Worm (Caenorhabditis elegans) whole organism, L2 larva: ENCODE measurements around the gene ugt-13.

ENCODE experiments used
- C34F6.9 ChIP-seq: fragments of 150-350 bp; optimal IDR thresholded peaks from 2 replicates; lab custom pipeline; 2014; ENCODE audit warnings: missing biosample characterization, missing genetic modification characterization
- F13H6.1 ChIP-seq: sonication (generic microtip); optimal IDR thresholded peaks from 2 replicates; lab custom pipeline; 2016; ENCODE audit warnings: missing genetic modification characterization, missing compliant biosample characterization
- R02D3.7 ChIP-seq: fragments of 150-350 bp; optimal IDR thresholded peaks from 2 replicates; lab custom pipeline; 2014; ENCODE audit warnings: missing biosample characterization, missing genetic modification characterization
- ZK546.5 ChIP-seq: sonication (generic microtip); optimal IDR thresholded peaks from 2 replicates; lab custom pipeline; 2017; ENCODE audit warnings: missing biosample characterization, missing genetic modification characterization
- aly-2 ChIP-seq: fragments of 150-350 bp; optimal IDR thresholded peaks from 2 replicates; lab custom pipeline; 2014; ENCODE audit warnings: missing biosample characterization, missing genetic modification characterization
- blmp-1 ChIP-seq: sonication (generic microtip); optimal IDR thresholded peaks from 2 replicates; lab custom pipeline; 2017; ENCODE audit warnings: missing genetic modification characterization, mild to moderate bottlenecking, missing compliant biosample characterization, antibody characterized with exemption, moderate library complexity; ENCODE audit not compliant: insufficient read depth
- crh-2 ChIP-seq: sonication (generic microtip); optimal IDR thresholded peaks from 2 replicates; lab custom pipeline; 2017; ENCODE audit warnings: missing biosample characterization, missing genetic modification characterization
- dmd-4 ChIP-seq: sonication (generic microtip); optimal IDR thresholded peaks from 2 replicates; lab custom pipeline; 2017; ENCODE audit warnings: missing biosample characterization, missing genetic modification characterization
- egl-27 ChIP-seq: sonication (generic microtip); optimal IDR thresholded peaks from 3 replicates; lab custom pipeline; 2017; ENCODE audit warnings: missing biosample characterization, missing genetic modification reagents, missing genetic modification characterization
- elt-1 ChIP-seq: fragments of 150-350 bp; optimal IDR thresholded peaks from 2 replicates; lab custom pipeline; 2014; ENCODE audit warnings: missing biosample characterization, missing genetic modification characterization
- elt-3 ChIP-seq: sonication (generic microtip); optimal IDR thresholded peaks from 2 replicates; lab custom pipeline; 2017; ENCODE audit warnings: missing biosample characterization, missing genetic modification characterization
- fos-1 ChIP-seq: fragments of 150-350 bp; optimal IDR thresholded peaks from 2 replicates; lab custom pipeline; 2014; ENCODE audit warnings: missing biosample characterization, missing genetic modification characterization
- gmeb-1 ChIP-seq: fragments of 150-350 bp; optimal IDR thresholded peaks from 2 replicates; lab custom pipeline; 2014; ENCODE audit warnings: missing biosample characterization, missing genetic modification characterization
- lin-11 ChIP-seq: fragments of 150-350 bp; sonication (generic microtip); optimal IDR thresholded peaks from 2 replicates; lab custom pipeline; 2014; ENCODE audit warnings: missing biosample characterization, missing genetic modification characterization, inconsistent platforms, mixed read lengths
- lin-13 ChIP-seq: fragments of 150-350 bp; optimal IDR thresholded peaks from 2 replicates; lab custom pipeline; 2014; ENCODE audit warnings: missing biosample characterization, missing genetic modification reagents, missing genetic modification characterization
- lin-39 ChIP-seq: fragments of 150-350 bp; optimal IDR thresholded peaks from 2 replicates; lab custom pipeline; 2014; ENCODE audit warnings: missing biosample characterization, missing genetic modification reagents, missing genetic modification characterization
- lsy-2 ChIP-seq, 2 experiments: fragments of 150-350 bp in 1 of 2; sonication (generic microtip) in 1 of 2; optimal IDR thresholded peaks; 2 replicates each; lab custom pipeline; 2014 to 2017; ENCODE audit warnings: missing biosample characterization in 2 of 2, missing genetic modification characterization in 2 of 2
- mab-5 ChIP-seq: fragments of 150-350 bp; optimal IDR thresholded peaks from 2 replicates; lab custom pipeline; 2014; ENCODE audit warnings: missing biosample characterization, missing genetic modification characterization
- mbf-1 ChIP-seq: sonication (generic microtip); optimal IDR thresholded peaks from 2 replicates; lab custom pipeline; 2017; ENCODE audit warnings: missing biosample characterization, missing genetic modification characterization
- mdl-1 ChIP-seq, 2 experiments: fragments of 150-350 bp in 1 of 2; sonication (generic microtip) in 1 of 2; optimal IDR thresholded peaks; 2 replicates each; lab custom pipeline; 2017; ENCODE audit warnings: missing biosample characterization in 2 of 2, missing genetic modification characterization in 2 of 2
- nhr-10 ChIP-seq: sonication (generic microtip); optimal IDR thresholded peaks from 2 replicates; lab custom pipeline; 2017; ENCODE audit warnings: missing biosample characterization, missing genetic modification characterization
- nhr-129 ChIP-seq: fragments of 150-350 bp; optimal IDR thresholded peaks from 2 replicates; lab custom pipeline; 2014; ENCODE audit warnings: missing biosample characterization, missing genetic modification characterization
- nhr-21 ChIP-seq: fragments of 150-350 bp; optimal IDR thresholded peaks from 2 replicates; lab custom pipeline; 2014; ENCODE audit warnings: missing biosample characterization, missing genetic modification characterization
- nhr-23 ChIP-seq: fragments of 150-350 bp; optimal IDR thresholded peaks from 2 replicates; lab custom pipeline; 2014; ENCODE audit warnings: missing biosample characterization, missing genetic modification reagents, missing genetic modification characterization
- nhr-237 ChIP-seq: fragments of 150-350 bp; optimal IDR thresholded peaks from 2 replicates; lab custom pipeline; 2014; ENCODE audit warnings: missing biosample characterization, missing genetic modification characterization
- nhr-25 ChIP-seq: fragments of 150-350 bp; sonication (generic microtip); optimal IDR thresholded peaks from 3 replicates; lab custom pipeline; 2014; ENCODE audit warnings: missing biosample characterization, missing genetic modification characterization
- nhr-6 ChIP-seq: fragments of 150-350 bp; optimal IDR thresholded peaks from 2 replicates; lab custom pipeline; 2014; ENCODE audit warnings: missing biosample characterization, missing genetic modification characterization
- peb-1 ChIP-seq: fragments of 150-350 bp; optimal IDR thresholded peaks from 2 replicates; lab custom pipeline; 2014; ENCODE audit warnings: missing biosample characterization, missing genetic modification characterization
- sma-3 ChIP-seq: sonication (generic microtip); optimal IDR thresholded peaks from 2 replicates; lab custom pipeline; 2016; ENCODE audit warnings: missing genetic modification reagents, missing genetic modification characterization, missing compliant biosample characterization
- snpc-4 ChIP-seq: fragments of 150-350 bp; optimal IDR thresholded peaks from 2 replicates; lab custom pipeline; 2014; ENCODE audit warnings: missing biosample characterization, missing genetic modification characterization
- unc-39 ChIP-seq: fragments of 150-350 bp; optimal IDR thresholded peaks from 2 replicates; lab custom pipeline; 2014; ENCODE audit warnings: missing biosample characterization, missing genetic modification characterization
- unc-62 ChIP-seq: fragments of 150-350 bp; optimal IDR thresholded peaks from 2 replicates; lab custom pipeline; 2014; ENCODE audit warnings: missing biosample characterization, missing genetic modification reagents, missing genetic modification characterization
- zag-1 ChIP-seq: fragments of 150-350 bp; optimal IDR thresholded peaks from 2 replicates; lab custom pipeline; 2014; ENCODE audit warnings: missing biosample characterization, missing genetic modification characterization
- ztf-1 ChIP-seq: fragments of 200-800 bp; sonication (Bioruptor generic); conservative IDR thresholded peaks from 2 replicates; pipeline ENCODE4 v1.3.6; 2022; ENCODE audit warnings: missing genetic modification characterization, missing compliant biosample characterization
- ztf-11 ChIP-seq: sonication (generic microtip); optimal IDR thresholded peaks from 2 replicates; lab custom pipeline; 2017; ENCODE audit warnings: missing biosample characterization, missing genetic modification characterization
- ztf-4 ChIP-seq: fragments of 150-350 bp; optimal IDR thresholded peaks from 2 replicates; lab custom pipeline; 2014; ENCODE audit warnings: missing biosample characterization, missing genetic modification characterization

ugt-13 gene

ce11 chrV:4944219-4944618 is 35.5 kb downstream of the ugt-13 start, which contains the start of gene str-211:
TSS of gene str-211 (minus strand) at chrV:4944319.
- TF ChIP-seq crh-2 (tag; lab: Kevin White, UChicago) (no peak), mab-5 (no peak), lin-39 (no peak), lin-13 (no peak), peb-1 (tag; lab: Kevin White, UChicago) (no peak), blmp-1 (tag; lab: Kevin White, UChicago) (no peak), ztf-11 (tag; lab: Kevin White, UChicago) (no peak), lin-11 (tag; lab: Kevin White, UChicago) (no peak), ztf-4 (tag; lab: Kevin White, UChicago) (no peak), mbf-1 (tag; lab: Kevin White, UChicago) (no peak), nhr-6 (tag; lab: Kevin White, UChicago) (no peak), ZK546.5 (tag; lab: Kevin White, UChicago) (no peak), sma-3 (GFP tag; lab: Kevin White, UChicago) (no peak), nhr-237 (tag; lab: Kevin White, UChicago) (no peak), nhr-10 (tag; lab: Kevin White, UChicago) (no peak), aly-2 (tag; lab: Kevin White, UChicago) (no peak)

ce11 chrV:4948635-4949034 is 40.0 kb downstream of the ugt-13 start, which contains the start of gene str-209:
TSS of gene str-209 (plus strand) at chrV:4948935.
- TF ChIP-seq mdl-1 (tag; optimal IDR thresholded peaks at IDR 0.05; lab: Kevin White, UChicago) (no peak), blmp-1 (tag; lab: Kevin White, UChicago) (no peak)

ce11 chrV:4951434-4951833 is 42.8 kb downstream of the ugt-13 start, which contains the start of gene str-207:
TSS of gene str-207 (plus strand) at chrV:4951734.
- TF ChIP-seq snpc-4 (tag; lab: Kevin White, UChicago) (no peak), nhr-6 (tag; lab: Kevin White, UChicago) (no peak), gmeb-1 (no peak), fos-1 (tag; lab: Kevin White, UChicago) (no peak), nhr-23 (tag; lab: Kevin White, UChicago) (no peak), C34F6.9 (tag; lab: Kevin White, UChicago) (no peak)

DNA sequence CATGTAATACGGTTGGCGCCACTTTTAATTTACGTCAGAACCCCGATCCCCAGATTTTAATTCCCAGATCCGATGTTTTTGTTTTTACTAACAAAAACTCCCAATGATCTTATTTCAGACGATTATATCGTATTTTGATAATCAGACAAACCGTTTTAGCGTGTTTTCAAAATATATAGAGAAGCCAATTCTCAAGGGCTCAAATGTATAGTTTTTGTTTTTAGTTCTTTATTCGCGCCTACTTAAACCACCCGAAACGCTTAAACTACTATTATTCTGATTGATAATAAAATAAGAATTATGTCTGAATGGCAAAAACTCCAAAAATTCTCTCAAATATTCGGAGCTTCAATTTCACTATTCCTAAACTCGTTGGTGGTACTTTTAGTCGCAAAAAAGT is 47.8 kb downstream of the ugt-13 start, which contains the start of gene str-208:
TSS of gene str-208 (plus strand) at position 301 of the 400 bp plus-strand sequence.
- TF ChIP-seq unc-39 (tag; lab: Kevin White, UChicago) = no peak
- no peak for TF ChIP-seq ztf-1
- no peak for TF ChIP-seq aly-2 (tag; lab: Kevin White, UChicago)
- TF ChIP-seq snpc-4 (tag; lab: Kevin White, UChicago) = no peak
- no peak for TF ChIP-seq gmeb-1
- TF ChIP-seq F13H6.1 = no peak
- TF ChIP-seq R02D3.7 = no peak
- no peak for TF ChIP-seq lsy-2 (tag; optimal IDR thresholded peaks at IDR 0.05; lab: Kevin White, UChicago)
- TF ChIP-seq sma-3 (GFP tag; lab: Kevin White, UChicago) = no peak
- TF ChIP-seq dmd-4 (tag; lab: Kevin White, UChicago) = no peak

ce11 chrV:4957619-4958018 is 48.9 kb downstream of the ugt-13 start:
- TF ChIP-seq nhr-25 (tag; lab: Kevin White, UChicago) (no peak), zag-1 (no peak), snpc-4 (tag; lab: Kevin White, UChicago) (no peak), nhr-10 (tag; lab: Kevin White, UChicago) (no peak), nhr-237 (tag; lab: Kevin White, UChicago) (no peak), nhr-129 (tag; lab: Kevin White, UChicago) (no peak), nhr-21 (tag; lab: Kevin White, UChicago) (no peak)

DNA sequence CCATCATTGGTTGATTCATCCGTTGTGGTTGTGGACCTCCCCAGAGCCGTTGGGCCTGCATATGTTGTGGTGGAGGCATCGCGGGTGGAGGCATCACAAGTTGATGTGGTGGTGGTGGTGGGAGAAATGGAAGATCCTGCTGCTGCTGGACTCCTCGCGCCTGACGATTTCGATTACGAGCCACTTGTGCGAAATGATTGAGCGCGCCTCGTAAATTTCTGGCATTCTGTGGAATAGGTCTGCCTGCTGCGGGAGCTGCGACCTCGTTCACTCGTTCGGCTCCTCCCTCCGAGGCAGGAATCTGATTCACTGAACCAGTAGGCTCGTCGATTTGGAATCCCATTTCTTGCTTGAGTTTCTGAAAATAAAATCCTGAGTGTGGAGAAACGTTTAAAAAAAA is 52.0 kb downstream of the ugt-13 start:
- no peak for TF ChIP-seq unc-39 (tag; lab: Kevin White, UChicago)
- TF ChIP-seq ztf-11 (tag; lab: Kevin White, UChicago) = no peak
- no peak for TF ChIP-seq elt-1 (tag; lab: Kevin White, UChicago)
- TF ChIP-seq ZK546.5 (tag; lab: Kevin White, UChicago) = no peak
- TF ChIP-seq egl-27 (tag; lab: Kevin White, UChicago) = no peak
- TF ChIP-seq unc-62 (GFP tag; lab: Kevin White, UChicago) = no peak
- TF ChIP-seq nhr-23 (tag; lab: Kevin White, UChicago) = no peak
- TF ChIP-seq F13H6.1 = no peak
- no peak for TF ChIP-seq R02D3.7
- no peak for TF ChIP-seq elt-3
- TF ChIP-seq blmp-1 (tag; lab: Kevin White, UChicago) = no peak
